Fruit fly (Drosophila melanogaster): Measurements from ENCODE around the gene REPTOR.

Gene REPTOR

dm6 chr3R:24582669-24582995 is at the start of gene REPTOR (continued):
- TF ChIP-seq HmgD (GFP tag; optimal IDR thresholded peaks at IDR 0.05) (no peak), grau (tag; optimal IDR thresholded peaks at IDR 0.05) (peak; percentile 17), CG11456 (GFP tag; IDR thresholded peaks at IDR 0.05) (no peak), unpg (GFP tag; optimal IDR thresholded peaks at IDR 0.05) (peak; percentile 28), pb (GFP tag; optimal IDR thresholded peaks at IDR 0.05) (no peak), toy (GFP tag; IDR thresholded peaks at IDR 0.05) (no peak), chm (GFP tag; IDR thresholded peaks at IDR 0.05) (no peak), CG17568 (GFP tag; optimal IDR thresholded peaks at IDR 0.05) (peak; percentile 34), C15 (GFP tag; IDR thresholded peaks at IDR 0.05) (no peak), Myb (GFP tag; optimal IDR thresholded peaks at IDR 0.05) (no peak), CG14860 (GFP tag; IDR thresholded peaks at IDR 0.05; ENCODE audit: partially characterized antibody) (no peak), jing (GFP tag; optimal IDR thresholded peaks at IDR 0.05) (no peak), NfI (GFP tag; optimal IDR thresholded peaks at IDR 0.05) (peak; percentile 56), tio (GFP tag; optimal IDR thresholded peaks at IDR 0.05) (no peak), Nf-YA (GFP tag; IDR thresholded peaks at IDR 0.05) (no peak), CG7963 (GFP tag; IDR thresholded peaks at IDR 0.05; ENCODE audit: partially characterized antibody) (no peak), Jarid2 (GFP tag; optimal IDR thresholded peaks at IDR 0.05) (peak; percentile 68), NFAT (GFP tag; IDR thresholded peaks at IDR 0.05) (no peak), Asciz (GFP tag; optimal IDR thresholded peaks at IDR 0.05) (peak; percentile 35), zf30C (GFP tag; optimal IDR thresholded peaks at IDR 0.05) (no peak), Optix (GFP tag; IDR thresholded peaks at IDR 0.05) (no peak), slp2 (GFP tag; optimal IDR thresholded peaks at IDR 0.05) (no peak), org-1 (GFP tag; optimal IDR thresholded peaks at IDR 0.05) (no peak), tll (GFP tag; optimal IDR thresholded peaks at IDR 0.05) (no peak), CG4854 (GFP tag; optimal IDR thresholded peaks at IDR 0.05) (no peak), CG12769 (tag; optimal IDR thresholded peaks at IDR 0.05) (no peak), E2f2 (GFP tag; IDR thresholded peaks at IDR 0.05) (no peak), Bdp1 (GFP tag; optimal IDR thresholded peaks at IDR 0.05) (no peak), CG6765 (GFP tag; optimal IDR thresholded peaks at IDR 0.05) (peak; percentile 51), CG17385 (GFP tag; optimal IDR thresholded peaks at IDR 0.05) (peak; percentile 40), BEAF-32 (GFP tag; optimal IDR thresholded peaks at IDR 0.05) (peak; percentile 25), pfk (GFP tag; optimal IDR thresholded peaks at IDR 0.05) (peak; percentile 38), sim (GFP tag; IDR thresholded peaks at IDR 0.05) (no peak), Fer2 (tag; optimal IDR thresholded peaks at IDR 0.05) (no peak), CG4424 (GFP tag; optimal IDR thresholded peaks at IDR 0.05) (peak; percentile 7), Ets65A (GFP tag) (peak; percentile 88), chinmo (GFP tag; IDR thresholded peaks at IDR 0.05; ENCODE audit: partially characterized antibody) (no peak), otp (GFP tag; IDR thresholded peaks at IDR 0.05) (no peak), trh (GFP tag; optimal IDR thresholded peaks at IDR 0.05) (no peak), Bteb2 (GFP tag; optimal IDR thresholded peaks at IDR 0.05) (no peak), CG5953 (GFP tag; IDR thresholded peaks at IDR 0.05) (no peak), fd102C (GFP tag; optimal IDR thresholded peaks at IDR 0.05) (peak; percentile 27), Mrtf (GFP tag; IDR thresholded peaks at IDR 0.05) (no peak), CG15073 (GFP tag; optimal IDR thresholded peaks at IDR 0.05) (no peak), B-H1 (GFP tag; IDR thresholded peaks at IDR 0.05) (no peak), CG13287 (GFP tag; IDR thresholded peaks at IDR 0.05; ENCODE audit: partially characterized antibody) (no peak), gfzf (GFP tag; optimal IDR thresholded peaks at IDR 0.05) (peak; percentile 1), E2f1 (GFP tag; IDR thresholded peaks at IDR 0.05) (no peak), lilli (GFP tag; optimal IDR thresholded peaks at IDR 0.05) (peak; percentile 5), CG17912 (GFP tag; optimal IDR thresholded peaks at IDR 0.05) (no peak), tap (tag; optimal IDR thresholded peaks at IDR 0.05) (no peak), CG9215 (GFP tag; IDR thresholded peaks at IDR 0.05) (no peak)
